Worm (Caenorhabditis elegans) whole organism, L4 larva: ENCODE measurements around the gene C31H2.3.

Experiments
- egl-27 ChIP-seq: sonication (generic microtip); optimal IDR thresholded peaks from 3 replicates; lab custom pipeline; 2017; ENCODE audit warnings: missing biosample characterization, missing genetic modification reagents, missing genetic modification characterization
- hmg-1.1 ChIP-seq: fragments of 200-800 bp; sonication (Bioruptor generic); IDR thresholded peaks from 2 replicates; pipeline ENCODE4 v1.3.6; 2022; ENCODE audit warnings: missing genetic modification reagents, missing genetic modification characterization, missing compliant biosample characterization
- nhr-111 ChIP-seq: fragments of 200-800 bp; sonication (Bioruptor generic); optimal IDR thresholded peaks from 2 replicates; lab custom pipeline; 2018; ENCODE audit warnings: mild to moderate bottlenecking, missing genetic modification characterization, missing compliant biosample characterization
- snpc-4 ChIP-seq: fragments of 150-350 bp; optimal IDR thresholded peaks from 2 replicates; lab custom pipeline; 2014; ENCODE audit warnings: missing biosample characterization, missing genetic modification characterization
- ztf-11 ChIP-seq: fragments of 150-350 bp; optimal IDR thresholded peaks from 2 replicates; lab custom pipeline; 2014; ENCODE audit warnings: missing biosample characterization, missing genetic modification characterization

ce11 chrX:5131760-5132159 is 22.4 kb downstream of the C31H2.3 start:
- no peak for TF ChIP-seq nhr-111 (GFP tag; lab: Kevin White, UChicago)
- TF ChIP-seq hmg-1.1 (GFP tag; lab: Robert Waterston, UW): no peak
- no peak for TF ChIP-seq egl-27 (tag; lab: Kevin White, UChicago)
- TF ChIP-seq ztf-11: no peak
- no peak for TF ChIP-seq snpc-4 (tag; lab: Kevin White, UChicago)
